Worm (Caenorhabditis elegans) whole organism, young adult: ENCODE measurements around the gene ttll-5.
"Not testable (repeated sequence)": the region's sequence is repeated elsewhere in the genome, so short reads cannot be mapped to it uniquely, and the experiment has no call there.

Source experiments
- F33H1.4 ChIP-seq: fragments of 200-800 bp; sonication (Bioruptor generic); IDR thresholded peaks from 2 replicates; pipeline ENCODE4 v1.3.6; 2022; ENCODE audit warnings: missing genetic modification reagents, missing genetic modification characterization, missing compliant biosample characterization
- F52B5.7 ChIP-seq: sonication (generic microtip); optimal IDR thresholded peaks from 2 replicates; lab custom pipeline; 2016; ENCODE audit warnings: mild to moderate bottlenecking, missing genetic modification characterization, missing compliant biosample characterization
- F57A8.1 ChIP-seq: fragments of 200-800 bp; sonication (Bioruptor generic); optimal IDR thresholded peaks from 2 replicates; lab custom pipeline; 2018; ENCODE audit warnings: mild to moderate bottlenecking, missing genetic modification characterization, moderate library complexity, missing compliant biosample characterization
- F57C9.4 ChIP-seq: sonication (generic microtip); optimal IDR thresholded peaks from 2 replicates; lab custom pipeline; 2017; ENCODE audit warnings: mild to moderate bottlenecking, missing genetic modification characterization, missing compliant biosample characterization
- K11D2.4 ChIP-seq: fragments of 200-800 bp; sonication (Bioruptor generic); IDR thresholded peaks from 2 replicates; pipeline ENCODE4 v1.3.6; 2022; ENCODE audit warnings: missing genetic modification reagents, missing genetic modification characterization, missing compliant biosample characterization
- K12H6.12 ChIP-seq: fragments of 200-800 bp; sonication (Bioruptor generic); optimal IDR thresholded peaks from 2 replicates; lab custom pipeline; 2018; ENCODE audit warnings: mild to moderate bottlenecking, missing genetic modification characterization, missing compliant biosample characterization
- Y53G8AR.9 ChIP-seq: fragments of 200-800 bp; sonication (Bioruptor generic); conservative IDR thresholded peaks from 2 replicates; pipeline ENCODE4 v1.3.6; 2022; ENCODE audit warnings: missing genetic modification reagents, missing genetic modification characterization, missing compliant biosample characterization
- Y79H2A.3 ChIP-seq: fragments of 200-800 bp; sonication (Bioruptor generic); conservative IDR thresholded peaks from 2 replicates; pipeline ENCODE4 v1.3.6; 2022; ENCODE audit warnings: missing genetic modification reagents, missing genetic modification characterization, missing compliant biosample characterization
- ZK185.1 ChIP-seq: sonication (generic microtip); optimal IDR thresholded peaks from 2 replicates; lab custom pipeline; 2016; ENCODE audit warnings: mild to moderate bottlenecking, missing genetic modification characterization, missing compliant biosample characterization; ENCODE audit not compliant: poor library complexity, severe bottlenecking
- akir-1 ChIP-seq: fragments of 200-800 bp; sonication (Bioruptor generic); optimal IDR thresholded peaks from 2 replicates; lab custom pipeline; 2018; ENCODE audit warnings: mild to moderate bottlenecking, missing genetic modification characterization, moderate library complexity, missing compliant biosample characterization
- aptf-3 ChIP-seq: fragments of 200-800 bp; sonication (Bioruptor generic); IDR thresholded peaks from 2 replicates; pipeline ENCODE4 v1.3.6; 2022; ENCODE audit warnings: missing genetic modification characterization, missing compliant biosample characterization
- bed-2 ChIP-seq: fragments of 200-800 bp; sonication (Bioruptor generic); IDR thresholded peaks from 2 replicates; pipeline ENCODE4 v1.3.6; 2022; ENCODE audit warnings: missing genetic modification reagents, missing genetic modification characterization, missing compliant biosample characterization
- ccch-3 ChIP-seq: fragments of 200-800 bp; sonication (Bioruptor generic); optimal IDR thresholded peaks from 2 replicates; lab custom pipeline; 2018; ENCODE audit warnings: mild to moderate bottlenecking, missing genetic modification characterization, missing compliant biosample characterization
- cebp-2 ChIP-seq: fragments of 200-800 bp; sonication (Bioruptor generic); IDR thresholded peaks from 2 replicates; pipeline ENCODE4 v1.3.6; 2022; ENCODE audit warnings: missing genetic modification characterization, missing compliant biosample characterization
- ceh-100 ChIP-seq: fragments of 200-800 bp; sonication (Bioruptor generic); IDR thresholded peaks from 2 replicates; pipeline ENCODE4 v1.3.6; 2022; ENCODE audit warnings: missing genetic modification reagents, missing genetic modification characterization, missing compliant biosample characterization
- ceh-58 ChIP-seq: fragments of 200-800 bp; sonication (Bioruptor generic); IDR thresholded peaks from 2 replicates; pipeline ENCODE4 v1.3.6; 2022; ENCODE audit warnings: missing genetic modification characterization, missing compliant biosample characterization
- ceh-79 ChIP-seq: sonication (generic microtip); optimal IDR thresholded peaks from 2 replicates; lab custom pipeline; 2017; ENCODE audit warnings: mild to moderate bottlenecking, missing genetic modification characterization, missing compliant biosample characterization
- chd-7 ChIP-seq: sonication (generic microtip); optimal IDR thresholded peaks from 2 replicates; lab custom pipeline; 2016; ENCODE audit warnings: mild to moderate bottlenecking, missing genetic modification characterization, moderate library complexity, missing compliant biosample characterization
- dpl-1 ChIP-seq: fragments of 150-350 bp; optimal IDR thresholded peaks from 2 replicates; lab custom pipeline; 2014; ENCODE audit warnings: missing biosample characterization, missing genetic modification reagents, missing genetic modification characterization
- egrh-3 ChIP-seq: fragments of 200-800 bp; sonication (Bioruptor generic); IDR thresholded peaks from 2 replicates; pipeline ENCODE4 v1.3.6; 2022; ENCODE audit warnings: missing genetic modification reagents, missing genetic modification characterization, missing compliant biosample characterization
- hlh-12 ChIP-seq: sonication (generic microtip); optimal IDR thresholded peaks from 2 replicates; lab custom pipeline; 2016; ENCODE audit warnings: missing genetic modification characterization, missing compliant biosample characterization
- hmg-20 ChIP-seq: fragments of 200-800 bp; sonication (Bioruptor generic); IDR thresholded peaks from 2 replicates; pipeline ENCODE4 v1.3.6; 2022; ENCODE audit warnings: missing genetic modification reagents, missing genetic modification characterization, missing compliant biosample characterization
- let-607 ChIP-seq, 2 experiments: fragments of 200-800 bp in 1 of 2; sonication (Bioruptor generic) in 1 of 2; sonication (generic microtip) in 1 of 2; optimal IDR thresholded peaks; 2 replicates each; lab custom pipeline; 2016 to 2018; ENCODE audit warnings: mild to moderate bottlenecking in 2 of 2, missing compliant biosample characterization in 2 of 2, missing genetic modification characterization in 2 of 2, moderate library complexity in 2 of 2, missing genotype in 1 of 2
- lin-54 ChIP-seq: fragments of 200-800 bp; sonication (Bioruptor generic); optimal IDR thresholded peaks from 2 replicates; lab custom pipeline; 2018; ENCODE audit warnings: mild to moderate bottlenecking, missing genetic modification characterization, missing compliant biosample characterization
- lir-1 ChIP-seq: fragments of 200-800 bp; sonication (Bioruptor generic); conservative IDR thresholded peaks from 2 replicates; pipeline ENCODE4 v1.3.6; 2022; ENCODE audit warnings: missing genetic modification reagents, missing genetic modification characterization, missing compliant biosample characterization
- lsl-1 ChIP-seq: fragments of 200-800 bp; sonication (Bioruptor generic); optimal IDR thresholded peaks from 2 replicates; lab custom pipeline; 2018; ENCODE audit warnings: mild to moderate bottlenecking, missing genetic modification characterization, moderate library complexity, missing compliant biosample characterization
- madf-6 ChIP-seq: fragments of 200-800 bp; sonication (Bioruptor generic); IDR thresholded peaks from 2 replicates; pipeline ENCODE4 v1.3.6; 2022; ENCODE audit warnings: missing genetic modification reagents, missing genetic modification characterization, missing compliant biosample characterization
- mes-4 ChIP-seq: sonication (generic microtip); optimal IDR thresholded peaks from 2 replicates; lab custom pipeline; 2016; ENCODE audit warnings: missing genotype, missing genetic modification characterization, missing compliant biosample characterization
- nfyb-1 ChIP-seq: fragments of 200-800 bp; sonication (Bioruptor generic); IDR thresholded peaks from 2 replicates; pipeline ENCODE4 v1.3.6; 2022; ENCODE audit warnings: missing genetic modification reagents, missing genetic modification characterization, missing compliant biosample characterization
- nhr-120 ChIP-seq: fragments of 200-800 bp; sonication (Bioruptor generic); IDR thresholded peaks from 2 replicates; pipeline ENCODE4 v1.3.6; 2022; ENCODE audit warnings: missing genetic modification characterization, missing compliant biosample characterization
- rec-8 ChIP-seq, 2 experiments: sonication (generic microtip); optimal IDR thresholded peaks; 2 replicates each; lab custom pipeline; 2016; ENCODE audit warnings: mild to moderate bottlenecking in 2 of 2, missing genetic modification characterization in 2 of 2, missing genetic modification reagents in 2 of 2, missing genotype in 2 of 2, missing biosample characterization in 1 of 2, missing compliant biosample characterization in 1 of 2, moderate library complexity in 1 of 2
- sea-2 ChIP-seq: fragments of 200-800 bp; sonication (Bioruptor generic); IDR thresholded peaks from 2 replicates; pipeline ENCODE4 v1.3.6; 2022; ENCODE audit warnings: missing genetic modification characterization, missing compliant biosample characterization
- tbx-9 ChIP-seq: sonication (generic microtip); optimal IDR thresholded peaks from 2 replicates; lab custom pipeline; 2016; ENCODE audit warnings: borderline replicate concordance, missing genetic modification characterization, inconsistent platforms, missing compliant biosample characterization
- tlf-1 ChIP-seq: fragments of 200-800 bp; sonication (Bioruptor generic); optimal IDR thresholded peaks from 2 replicates; lab custom pipeline; 2018; ENCODE audit warnings: mild to moderate bottlenecking, missing genetic modification characterization, missing compliant biosample characterization
- zfh-2 ChIP-seq: fragments of 200-800 bp; sonication (Bioruptor generic); conservative IDR thresholded peaks from 2 replicates; pipeline ENCODE4 v1.3.6; 2022; ENCODE audit warnings: missing genetic modification reagents, missing genetic modification characterization, missing compliant biosample characterization
- ztf-18 ChIP-seq: sonication (generic microtip); optimal IDR thresholded peaks from 2 replicates; lab custom pipeline; 2016; ENCODE audit warnings: missing genotype, mild to moderate bottlenecking, missing genetic modification characterization, missing compliant biosample characterization
- ztf-22 ChIP-seq: fragments of 200-800 bp; sonication (Bioruptor generic); optimal IDR thresholded peaks from 2 replicates; lab custom pipeline; 2018; ENCODE audit warnings: mild to moderate bottlenecking, missing genetic modification characterization, moderate library complexity, missing compliant biosample characterization
- ztf-6 ChIP-seq: fragments of 200-800 bp; sonication (Bioruptor generic); IDR thresholded peaks from 2 replicates; pipeline ENCODE4 v1.3.6; 2022; ENCODE audit warnings: missing genetic modification reagents, missing genetic modification characterization, missing compliant biosample characterization

ttll-5 gene

DNA sequence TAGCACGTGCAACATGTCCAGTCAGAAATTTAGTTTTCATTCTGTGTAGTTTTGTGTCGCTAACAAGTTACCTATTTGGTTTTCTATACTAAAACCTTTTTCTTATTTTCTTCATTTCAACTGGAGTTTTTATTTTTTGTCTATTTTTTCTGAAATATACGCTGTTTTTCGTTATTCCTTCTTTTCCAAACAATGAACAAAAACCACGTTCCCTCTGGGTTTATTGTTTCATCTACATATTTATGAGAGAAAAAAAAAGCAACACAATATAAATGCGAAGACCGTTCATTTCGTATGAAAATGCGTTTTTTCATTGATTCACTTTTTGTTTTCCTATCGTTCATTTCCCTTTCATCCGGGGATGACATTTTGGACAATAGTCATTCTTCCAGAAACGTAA lies 29.5 kb upstream of the ttll-5 start, which contains the start of gene T11F9.22:
Gene T11F9.22, plus strand, starts transcription at position 301 of the 400 bp plus-strand sequence.
- no peak for TF ChIP-seq cebp-2 (GFP tag; lab: Robert Waterston, UW)
- no peak for TF ChIP-seq let-607 (tag; optimal IDR thresholded peaks at IDR 0.05; lab: Kevin White, UChicago)
- no peak for TF ChIP-seq tbx-9 (tag; lab: Kevin White, UChicago)
- no peak for TF ChIP-seq F57C9.4 (tag; lab: Kevin White, UChicago)
- TF ChIP-seq akir-1 (GFP tag; lab: Kevin White, UChicago) = no peak
- no peak for TF ChIP-seq ceh-58 (GFP tag; lab: Robert Waterston, UW)
- no peak for TF ChIP-seq ceh-79 (tag; lab: Kevin White, UChicago)
- no peak for TF ChIP-seq Y53G8AR.9 (GFP tag; lab: Robert Waterston, UW)
- TF ChIP-seq tlf-1 = no peak
- no peak for TF ChIP-seq ceh-100 (GFP tag; lab: Robert Waterston, UW)
- TF ChIP-seq, all 124 proteins: peak for 0

ce11 chrV:11480734-11481133 lies 28.1 kb upstream of the ttll-5 start, which contains the start of gene T11F9.14:
Gene T11F9.14, minus strand, starts transcription at chrV:11480834.
- not testable (repeated sequence) for TF ChIP-seq lir-1 (GFP tag; lab: Robert Waterston, UW); Y79H2A.3 (GFP tag; lab: Robert Waterston, UW); F57A8.1 (GFP tag; lab: Kevin White, UChicago)

ce11 chrV:11483580-11484092 lies 25.2 kb upstream of the ttll-5 start, which contains the start of gene col-157:
Gene col-157, plus strand, starts transcription at chrV:11484042.
- TF ChIP-seq lsl-1 = peak; percentile 62
- peak; percentile 68 for TF ChIP-seq F33H1.4 (GFP tag; lab: Robert Waterston, UW)
- peak; percentile 33; the same call in 1 of the 2 replicates for TF ChIP-seq madf-6 (GFP tag; lab: Robert Waterston, UW)

ce11 chrV:11484404-11484803 lies 24.5 kb upstream of the ttll-5 start:
- TF ChIP-seq egrh-3 (GFP tag; lab: Robert Waterston, UW) (peak; percentile 62; the same call in 1 of the 2 replicates), chd-7 (tag; lab: Kevin White, UChicago) (no peak), zfh-2 (GFP tag; lab: Robert Waterston, UW) (peak; percentile 65), hmg-20 (GFP tag; lab: Robert Waterston, UW) (0 out of 2 replicates have a peak, but pooled peaks have one; percentile 6)

- no peak for TF ChIP-seq rec-8 (tag; optimal IDR thresholded peaks at IDR 0.05; lab: Kevin White, UChicago)
- TF ChIP-seq aptf-3 (GFP tag; lab: Robert Waterston, UW) = no peak
- TF ChIP-seq ztf-18 (tag; lab: Kevin White, UChicago) = no peak
- TF ChIP-seq sea-2 (GFP tag; lab: Robert Waterston, UW) = no peak
- no peak for TF ChIP-seq mes-4 (tag; lab: Kevin White, UChicago)
- TF ChIP-seq F52B5.7 (tag; lab: Kevin White, UChicago) = no peak
- no peak for TF ChIP-seq bed-2 (GFP tag; lab: Robert Waterston, UW)
- TF ChIP-seq K12H6.12 (tag; lab: Kevin White, UChicago) = no peak
- no peak for TF ChIP-seq ztf-6 (GFP tag; lab: Robert Waterston, UW)
- TF ChIP-seq lin-54 (GFP tag; lab: Kevin White, UChicago) = no peak
- no peak for TF ChIP-seq K11D2.4 (GFP tag; lab: Robert Waterston, UW)
- TF ChIP-seq cebp-2 (GFP tag; lab: Robert Waterston, UW) = no peak
- no peak for TF ChIP-seq ccch-3
- no peak for TF ChIP-seq zfh-2 (GFP tag; lab: Robert Waterston, UW)
- TF ChIP-seq dpl-1 (GFP tag; lab: Kevin White, UChicago) = no peak
- TF ChIP-seq nhr-120 (GFP tag; lab: Robert Waterston, UW) = no peak
- no peak for TF ChIP-seq nfyb-1
- TF ChIP-seq ztf-22 (GFP tag; lab: Kevin White, UChicago) = no peak
- TF ChIP-seq ZK185.1 (tag; lab: Kevin White, UChicago) = no peak
- TF ChIP-seq hlh-12 (tag; lab: Kevin White, UChicago) = no peak
Measured at ce11 chrV:11485558-11485957, 23.3 kb upstream of the ttll-5 start, which contains the start of gene srh-1. Gene srh-1, plus strand, starts transcription at chrV:11485858.
